Fruit fly (Drosophila melanogaster) whole organism, embryonic: Measurements from ENCODE around the gene Adsl.
A peak's percentile ranks its signal among the peaks of the same experiment; 100 is the strongest.

Experiments
- Awh ChIP-seq: fragments of 200-800 bp; sonication (Bioruptor generic); IDR thresholded peaks from 2 replicates; pipeline ENCODE4, ENCODE4 v1.3.6; 2022; ENCODE audit warnings: missing biosample characterization, missing genetic modification characterization
- B-H2 ChIP-seq: fragments of 200-800 bp; sonication (Bioruptor generic); optimal IDR thresholded peaks from 2 replicates; lab custom pipeline; 2018; ENCODE audit warnings: missing biosample characterization, mild to moderate bottlenecking, missing genetic modification characterization
- CG1024 ChIP-seq: fragments of 200-800 bp; sonication (Bioruptor generic); IDR thresholded peaks from 2 replicates; pipeline ENCODE4 v1.3.6; 2022; ENCODE audit warnings: missing biosample characterization, missing genetic modification characterization
- CG11093 ChIP-seq: fragments of 200-800 bp; sonication (Bioruptor generic); IDR thresholded peaks from 3 replicates; pipeline ENCODE4 v1.3.6; 2022; ENCODE audit warnings: missing biosample characterization, missing genetic modification characterization
- CG11560 ChIP-seq: fragments of 200-800 bp; sonication (Bioruptor generic); IDR thresholded peaks from 3 replicates; pipeline ENCODE4 v1.3.6; 2022; ENCODE audit warnings: missing biosample characterization, missing genetic modification characterization
- CG17186 ChIP-seq: fragments of 200-800 bp; sonication (Bioruptor generic); optimal IDR thresholded peaks from 3 replicates; lab custom pipeline; 2017; ENCODE audit warnings: missing biosample characterization, missing genetic modification reagents, missing genetic modification characterization
- CG18011 ChIP-seq: fragments of 200-800 bp; sonication (Bioruptor generic); optimal IDR thresholded peaks from 2 replicates; lab custom pipeline; 2017; ENCODE audit warnings: missing biosample characterization, missing genetic modification characterization, mild to moderate bottlenecking, moderate library complexity, missing genotype
- CG1832 ChIP-seq: fragments of 200-800 bp; sonication (Bioruptor generic); optimal IDR thresholded peaks from 2 replicates; lab custom pipeline; 2017; ENCODE audit warnings: missing biosample characterization, mild to moderate bottlenecking, missing genetic modification characterization, inconsistent platforms
- CG18619 ChIP-seq: fragments of 200-800 bp; sonication (Bioruptor generic); optimal IDR thresholded peaks from 3 replicates; lab custom pipeline; 2017; ENCODE audit warnings: missing biosample characterization, mild to moderate bottlenecking, missing genetic modification characterization
- CG18764 ChIP-seq: fragments of 200-800 bp; sonication (Bioruptor generic); optimal IDR thresholded peaks from 3 replicates; lab custom pipeline; 2016; ENCODE audit warnings: missing biosample characterization, missing genetic modification characterization
- CG2116 ChIP-seq: fragments of 200-800 bp; sonication (Bioruptor generic); optimal IDR thresholded peaks from 3 replicates; lab custom pipeline; 2018; ENCODE audit warnings: missing biosample characterization, mild to moderate bottlenecking, missing genetic modification characterization
- CG2202 ChIP-seq: fragments of 200-800 bp; sonication (Bioruptor generic); optimal IDR thresholded peaks from 2 replicates; lab custom pipeline; 2018; ENCODE audit warnings: missing biosample characterization, mild to moderate bottlenecking, missing genetic modification characterization
- CG33213 ChIP-seq: fragments of 200-800 bp; sonication (Bioruptor generic); optimal IDR thresholded peaks from 3 replicates; lab custom pipeline; 2016; ENCODE audit warnings: missing biosample characterization, missing genetic modification characterization
- CG34376 ChIP-seq: fragments of 200-800 bp; sonication (Bioruptor generic); optimal IDR thresholded peaks from 2 replicates; lab custom pipeline; 2018; ENCODE audit warnings: missing biosample characterization, mild to moderate bottlenecking, missing genetic modification characterization
- CG4360 ChIP-seq: fragments of 200-800 bp; sonication (Bioruptor generic); IDR thresholded peaks from 2 replicates; pipeline ENCODE4 v1.3.6; 2022; ENCODE audit warnings: missing biosample characterization, missing genetic modification characterization
- CG4854 ChIP-seq: fragments of 200-800 bp; sonication (Bioruptor generic); optimal IDR thresholded peaks from 2 replicates; lab custom pipeline; 2016; ENCODE audit warnings: missing biosample characterization, missing genetic modification characterization, inconsistent platforms
- CG7357 ChIP-seq: fragments of 200-800 bp; sonication (Bioruptor generic); IDR thresholded peaks from 3 replicates; pipeline ENCODE4 v1.3.6; 2022; ENCODE audit warnings: missing biosample characterization, missing genetic modification characterization
- CG7786 ChIP-seq: fragments of 200-800 bp; sonication (Bioruptor generic); optimal IDR thresholded peaks from 2 replicates; lab custom pipeline; 2016; ENCODE audit warnings: missing biosample characterization, missing genetic modification characterization
- Chrac-16 ChIP-seq: fragments of 200-800 bp; sonication (Bioruptor generic); optimal IDR thresholded peaks from 3 replicates; lab custom pipeline; 2016; ENCODE audit warnings: missing biosample characterization, missing genetic modification characterization
- Dip3 ChIP-seq: fragments of 200-800 bp; sonication (Bioruptor generic); optimal IDR thresholded peaks from 3 replicates; lab custom pipeline; 2016; ENCODE audit warnings: missing biosample characterization, missing genetic modification characterization
- E2f2 ChIP-seq: fragments of 200-800 bp; sonication (Bioruptor generic); IDR thresholded peaks from 2 replicates; pipeline ENCODE4 v1.3.6; 2022; ENCODE audit warnings: missing biosample characterization, missing genetic modification characterization
- Fer3 ChIP-seq: fragments of 200-800 bp; sonication (Bioruptor generic); optimal IDR thresholded peaks from 2 replicates; lab custom pipeline; 2018; ENCODE audit warnings: missing biosample characterization, mild to moderate bottlenecking, missing genetic modification characterization, moderate library complexity
- H2.0 ChIP-seq: fragments of 200-800 bp; sonication (Bioruptor generic); IDR thresholded peaks from 2 replicates; pipeline ENCODE4 v1.3.6; 2022; ENCODE audit warnings: missing biosample characterization, missing genetic modification characterization
- HLH3B ChIP-seq: fragments of 200-800 bp; sonication (Bioruptor generic); IDR thresholded peaks from 2 replicates; pipeline ENCODE4 v1.3.6; 2022; ENCODE audit warnings: missing biosample characterization, missing genetic modification characterization
- HmgZ ChIP-seq: fragments of 200-800 bp; sonication (Bioruptor generic); optimal IDR thresholded peaks from 2 replicates; lab custom pipeline; 2018; ENCODE audit warnings: missing biosample characterization, mild to moderate bottlenecking, missing genetic modification characterization
- Lim3 ChIP-seq: fragments of 200-800 bp; sonication (Bioruptor generic); IDR thresholded peaks from 2 replicates; pipeline ENCODE4 v1.3.6; 2022; ENCODE audit warnings: missing biosample characterization, missing genetic modification characterization
- Mad ChIP-seq: fragments of 200-800 bp; sonication (Bioruptor generic); optimal IDR thresholded peaks from 2 replicates; lab custom pipeline; 2016; ENCODE audit warnings: missing biosample characterization, missing genetic modification characterization
- Neu2 ChIP-seq: fragments of 200-800 bp; sonication (Bioruptor generic); optimal IDR thresholded peaks from 3 replicates; lab custom pipeline; 2016; ENCODE audit warnings: missing biosample characterization, missing genetic modification characterization, borderline replicate concordance
- Oaz ChIP-seq: fragments of 200-800 bp; sonication (Bioruptor generic); IDR thresholded peaks from 2 replicates; pipeline ENCODE4 v1.3.6; 2022; ENCODE audit warnings: missing biosample characterization, missing genetic modification characterization
- Optix ChIP-seq: fragments of 200-800 bp; sonication (Bioruptor generic); IDR thresholded peaks from 3 replicates; pipeline ENCODE4 v1.3.6; 2022; ENCODE audit warnings: missing biosample characterization, missing genetic modification characterization
- abd-A ChIP-seq: fragments of 200-800 bp; sonication (Bioruptor generic); optimal IDR thresholded peaks from 3 replicates; lab custom pipeline; 2019; ENCODE audit warnings: missing biosample characterization, mild to moderate bottlenecking, missing genetic modification characterization, moderate library complexity
- br ChIP-seq: fragments of >200 bp; optimal IDR thresholded peaks from 2 replicates; lab custom pipeline; 2017
- cg ChIP-seq: fragments of 200-800 bp; sonication (Bioruptor generic); optimal IDR thresholded peaks from 3 replicates; lab custom pipeline; 2019; ENCODE audit warnings: missing biosample characterization, mild to moderate bottlenecking, missing genetic modification characterization, moderate library complexity
- crol ChIP-seq: fragments of 200-800 bp; sonication (Bioruptor generic); IDR thresholded peaks from 2 replicates; pipeline ENCODE4 v1.3.6; 2022; ENCODE audit warnings: missing biosample characterization, missing genetic modification characterization
- crp ChIP-seq, 2 experiments: fragments of 200-800 bp; sonication (Bioruptor generic); optimal IDR thresholded peaks; 2 replicates in 1 of 2; 3 replicates in 1 of 2; lab custom pipeline; 2017; ENCODE audit warnings: missing biosample characterization in 2 of 2, missing genetic modification characterization in 2 of 2, mild to moderate bottlenecking in 1 of 2, moderate library complexity in 1 of 2
- dan ChIP-seq: fragments of 200-800 bp; sonication (Bioruptor generic); IDR thresholded peaks from 2 replicates; pipeline ENCODE4 v1.3.6; 2022; ENCODE audit warnings: missing biosample characterization, missing genetic modification characterization
- esg ChIP-seq: fragments of 200-800 bp; sonication (Bioruptor generic); conservative IDR thresholded peaks from 2 replicates; pipeline ENCODE4 v1.3.6; 2022; ENCODE audit warnings: missing biosample characterization, missing genetic modification characterization
- gce ChIP-seq: fragments of 200-800 bp; sonication (Bioruptor generic); IDR thresholded peaks from 3 replicates; pipeline ENCODE4 v1.3.6; 2022; ENCODE audit warnings: missing biosample characterization, missing genetic modification characterization
- ind ChIP-seq: fragments of 200-800 bp; sonication (Bioruptor generic); optimal IDR thresholded peaks from 3 replicates; lab custom pipeline; 2016; ENCODE audit warnings: missing biosample characterization, missing genetic modification characterization
- inv ChIP-seq: fragments of 200-800 bp; sonication (Bioruptor generic); IDR thresholded peaks from 2 replicates; pipeline ENCODE4 v1.3.6; 2022; ENCODE audit warnings: missing biosample characterization, missing genetic modification characterization; ENCODE audit not compliant: partially characterized antibody
- knrl ChIP-seq: fragments of 200-800 bp; sonication (Bioruptor generic); IDR thresholded peaks from 3 replicates; pipeline ENCODE4 v1.3.6; 2022; ENCODE audit warnings: missing biosample characterization, missing genetic modification characterization; ENCODE audit not compliant: partially characterized antibody
- mam ChIP-seq: fragments of 200-800 bp; sonication (Bioruptor generic); optimal IDR thresholded peaks from 3 replicates; lab custom pipeline; 2016; ENCODE audit warnings: missing biosample characterization, missing genetic modification characterization
- pb ChIP-seq: fragments of 200-800 bp; sonication (Bioruptor generic); optimal IDR thresholded peaks from 3 replicates; lab custom pipeline; 2016; ENCODE audit warnings: missing biosample characterization, missing genetic modification characterization
- phol ChIP-seq: fragments of 200-800 bp; sonication (Bioruptor generic); optimal IDR thresholded peaks from 3 replicates; lab custom pipeline; 2018; ENCODE audit warnings: missing biosample characterization, mild to moderate bottlenecking, missing genetic modification characterization, moderate library complexity
- prd ChIP-seq, 3 experiments: fragments of >200 bp in 2 of 3; fragments of 200-800 bp in 1 of 3; sonication (Bioruptor generic) in 1 of 3; optimal IDR thresholded peaks in 2 of 3; IDR thresholded peaks in 1 of 3; 2 replicates in 2 of 3; 3 replicates in 1 of 3; pipeline versions ENCODE4 v1.3.6 to Lab custom; 2017 to 2022; ENCODE audit warnings: missing biosample characterization in 1 of 3, missing genetic modification characterization in 1 of 3
- so ChIP-seq: fragments of 200-800 bp; sonication (Bioruptor generic); IDR thresholded peaks from 3 replicates; pipeline ENCODE4 v1.3.6; 2022; ENCODE audit warnings: missing biosample characterization, missing genetic modification characterization
- stwl ChIP-seq: fragments of 200-800 bp; sonication (Bioruptor generic); optimal IDR thresholded peaks from 3 replicates; lab custom pipeline; 2018; ENCODE audit warnings: missing biosample characterization, mild to moderate bottlenecking, missing genetic modification characterization, moderate library complexity
- tna ChIP-seq: fragments of 200-800 bp; sonication (Bioruptor generic); IDR thresholded peaks from 2 replicates; pipeline ENCODE4 v1.3.6; 2022; ENCODE audit warnings: missing biosample characterization, missing genetic modification characterization; ENCODE audit not compliant: partially characterized antibody
- twi ChIP-seq: fragments of 200-800 bp; optimal IDR thresholded peaks from 2 replicates; lab custom pipeline; 2019; ENCODE audit warnings: missing biosample characterization, mild to moderate bottlenecking, missing genetic modification characterization, moderate library complexity
- zen2 ChIP-seq: fragments of 200-800 bp; sonication (Bioruptor generic); IDR thresholded peaks from 3 replicates; pipeline ENCODE4 v1.3.6; 2022; ENCODE audit warnings: missing biosample characterization, missing genetic modification characterization; ENCODE audit not compliant: partially characterized antibody

Adsl gene

dm6 chr3R:17056183-17056904 lies 35.4 kb upstream of the Adsl start (continued):
- TF ChIP-seq CG4360 (GFP tag; lab: Robert Waterston, UW) (peak; percentile 83), abd-A (tag; lab: Kevin White, UChicago) (peak; percentile 100), pb (GFP tag; lab: Kevin White, UChicago) (peak; percentile 18), Mad (GFP tag; lab: Kevin White, UChicago) (no peak), CG11093 (GFP tag; lab: Robert Waterston, UW) (no peak), br (lab: Kevin White, UChicago) (no peak), zen2 (GFP tag; lab: Robert Waterston, UW) (no peak), Optix (no peak), B-H2 (GFP tag; lab: Kevin White, UChicago) (peak; percentile 24), CG18619 (no peak), Oaz (no peak), prd (optimal IDR thresholded peaks at IDR 0.05; lab: Kevin White, UChicago) (no peak), prd (GFP tag; IDR thresholded peaks at IDR 0.05; lab: Robert Waterston, UW) (no peak), CG11560 (no peak), CG2202 (no peak), Awh (GFP tag; lab: Robert Waterston, UW) (no peak), Neu2 (no peak), dan (no peak), CG1832 (GFP tag; lab: Kevin White, UChicago) (peak; percentile 92), CG18011 (no peak), HLH3B (GFP tag; lab: Robert Waterston, UW) (no peak), esg (GFP tag; lab: Robert Waterston, UW) (no peak), H2.0 (GFP tag; lab: Robert Waterston, UW) (no peak), CG33213 (GFP tag; lab: Kevin White, UChicago) (no peak), CG7357 (GFP tag; lab: Robert Waterston, UW) (no peak), inv (no peak), twi (tag; lab: Kevin White, UChicago) (peak; percentile 59), Chrac-16 (GFP tag; lab: Kevin White, UChicago) (no peak), cg (GFP tag; lab: Kevin White, UChicago) (peak; percentile 100), E2f2 (peak; percentile 33; the same call in 1 of the 2 replicates), gce (no peak), phol (peak; percentile 30), so (GFP tag; lab: Robert Waterston, UW) (0 out of 3 replicates have a peak, but pooled peaks have one; percentile 68), CG2116 (GFP tag; lab: Kevin White, UChicago) (peak; percentile 14), CG1024 (GFP tag; lab: Robert Waterston, UW) (no peak), CG18764 (no peak), ind (GFP tag; lab: Kevin White, UChicago) (no peak), knrl (GFP tag; lab: Robert Waterston, UW) (no peak), Dip3 (peak; percentile 18), Fer3 (tag; lab: Kevin White, UChicago) (no peak), CG4854 (GFP tag; lab: Kevin White, UChicago) (no peak), CG34376 (GFP tag; lab: Kevin White, UChicago) (peak; percentile 69), stwl (no peak), crol (GFP tag; lab: Robert Waterston, UW) (peak; percentile 99), tna (GFP tag; lab: Robert Waterston, UW) (no peak), Lim3 (no peak), mam (GFP tag; lab: Kevin White, UChicago) (no peak), CG17186 (no peak), crp (GFP tag; optimal IDR thresholded peaks at IDR 0.05; lab: Kevin White, UChicago) (peak in 1 of 2 experiments; percentile 67), CG7786 (no peak), HmgZ (peak; percentile 57)
